Worm (Caenorhabditis elegans) whole organism, L4 larva: ENCODE data around the gene cyp-31A5.
A peak's percentile ranks its signal among the peaks of the same experiment; 100 is the strongest.

Experiments used
- F37D6.2 ChIP-seq: sonication (generic microtip); optimal IDR thresholded peaks from 2 replicates; lab custom pipeline; 2016; ENCODE audit warnings: mild to moderate bottlenecking, missing genetic modification characterization, missing compliant biosample characterization
- F49E8.2 ChIP-seq: sonication (generic microtip); optimal IDR thresholded peaks from 2 replicates; lab custom pipeline; 2016; ENCODE audit warnings: missing compliant biosample characterization, mild to moderate bottlenecking, missing genetic modification characterization, borderline replicate concordance
- Y48G9A.11 ChIP-seq: fragments of 200-800 bp; sonication (Bioruptor generic); IDR thresholded peaks from 2 replicates; pipeline ENCODE4 v1.3.6; 2022; ENCODE audit warnings: missing genetic modification reagents, missing genetic modification characterization, missing compliant biosample characterization
- Y75B8A.6 ChIP-seq: fragments of 200-800 bp; sonication (Bioruptor generic); IDR thresholded peaks from 2 replicates; pipeline ENCODE4 v1.3.6; 2022; ENCODE audit warnings: missing genetic modification reagents, missing genetic modification characterization, missing compliant biosample characterization
- aha-1 ChIP-seq: fragments of 150-350 bp; peaks from one replicate; lab custom pipeline; 2014; ENCODE audit warnings: missing biosample characterization, missing genetic modification characterization
- aly-2 ChIP-seq: sonication (generic microtip); optimal IDR thresholded peaks from 2 replicates; lab custom pipeline; 2018; ENCODE audit warnings: missing biosample characterization, missing genetic modification characterization
- ceh-20 ChIP-seq: fragments of 200-800 bp; sonication (Bioruptor generic); IDR thresholded peaks from 2 replicates; pipeline ENCODE4 v1.3.6; 2022; ENCODE audit warnings: missing genetic modification reagents, missing genetic modification characterization, missing compliant biosample characterization
- ceh-44 ChIP-seq: fragments of 200-800 bp; sonication (Bioruptor generic); IDR thresholded peaks from 2 replicates; pipeline ENCODE4 v1.3.6; 2022; ENCODE audit warnings: missing genetic modification reagents, missing genetic modification characterization, missing compliant biosample characterization
- ces-1 ChIP-seq: fragments of 150-350 bp; sonication (generic microtip); optimal IDR thresholded peaks from 4 replicates; lab custom pipeline; 2014; ENCODE audit warnings: missing biosample characterization, missing genetic modification reagents, missing genetic modification characterization
- daf-16 ChIP-seq, 3 experiments: sonication (generic microtip); optimal IDR thresholded peaks; 2 replicates each; lab custom pipeline; 2016 to 2017; ENCODE audit warnings: missing genetic modification characterization in 3 of 3, missing genetic modification reagents in 3 of 3, mild to moderate bottlenecking in 2 of 3, missing compliant biosample characterization in 2 of 3, missing biosample characterization in 1 of 3, moderate library complexity in 1 of 3
- dmd-6 ChIP-seq: fragments of 200-800 bp; sonication (Bioruptor generic); IDR thresholded peaks from 2 replicates; pipeline ENCODE4 v1.3.6; 2022; ENCODE audit warnings: missing genetic modification reagents, missing genetic modification characterization, missing compliant biosample characterization
- dve-1 ChIP-seq: sonication (generic microtip); optimal IDR thresholded peaks from 2 replicates; lab custom pipeline; 2017; ENCODE audit warnings: antibody characterized with exemption, mild to moderate bottlenecking, missing genetic modification characterization, missing compliant biosample characterization; ENCODE audit not compliant: insufficient read depth
- hif-1 ChIP-seq, 2 experiments: sonication (generic microtip); optimal IDR thresholded peaks; 2 replicates each; lab custom pipeline; 2016 to 2017; ENCODE audit warnings: missing compliant biosample characterization in 2 of 2, missing genetic modification characterization in 2 of 2, missing genetic modification reagents in 2 of 2, missing genotype in 2 of 2, mild to moderate bottlenecking in 1 of 2
- hlh-11 ChIP-seq: fragments of 200-800 bp; sonication (Bioruptor generic); optimal IDR thresholded peaks from 2 replicates; lab custom pipeline; 2018; ENCODE audit warnings: mild to moderate bottlenecking, missing genetic modification characterization, missing compliant biosample characterization
- hlh-30 ChIP-seq: sonication (generic microtip); optimal IDR thresholded peaks from 2 replicates; lab custom pipeline; 2017; ENCODE audit warnings: antibody characterized with exemption, mild to moderate bottlenecking, missing genetic modification characterization, missing compliant biosample characterization; ENCODE audit not compliant: insufficient read depth
- lim-7 ChIP-seq: fragments of 200-800 bp; sonication (Bioruptor generic); IDR thresholded peaks from 2 replicates; pipeline ENCODE4 v1.3.6; 2022; ENCODE audit warnings: missing genetic modification characterization, missing compliant biosample characterization
- lin-1 ChIP-seq: fragments of 200-800 bp; sonication (Bioruptor generic); IDR thresholded peaks from 2 replicates; pipeline ENCODE4 v1.3.6; 2022; ENCODE audit warnings: missing genetic modification reagents, missing genetic modification characterization, missing compliant biosample characterization
- lin-29 ChIP-seq: fragments of 200-800 bp; sonication (Bioruptor generic); IDR thresholded peaks from 2 replicates; pipeline ENCODE4 v1.3.6; 2022; ENCODE audit warnings: missing genetic modification reagents, missing genetic modification characterization, missing compliant biosample characterization
- lin-38 ChIP-seq: fragments of 200-800 bp; sonication (Bioruptor generic); IDR thresholded peaks from 2 replicates; pipeline ENCODE4 v1.3.6; 2022; ENCODE audit warnings: missing genetic modification reagents, missing genetic modification characterization, missing compliant biosample characterization
- lsy-2 ChIP-seq, 2 experiments: fragments of 150-350 bp in 1 of 2; sonication (generic microtip) in 1 of 2; optimal IDR thresholded peaks; 2 replicates each; lab custom pipeline; 2014 to 2017; ENCODE audit warnings: missing biosample characterization in 2 of 2, missing genetic modification characterization in 2 of 2
- mdl-1 ChIP-seq, 2 experiments: fragments of 150-350 bp in 1 of 2; sonication (generic microtip) in 1 of 2; optimal IDR thresholded peaks; 2 replicates each; lab custom pipeline; 2014 to 2017; ENCODE audit warnings: missing biosample characterization in 2 of 2, missing genetic modification characterization in 2 of 2
- mxl-2 ChIP-seq: fragments of 200-800 bp; sonication (Bioruptor generic); conservative IDR thresholded peaks from 2 replicates; pipeline ENCODE4 v1.3.6; 2022; ENCODE audit warnings: missing genetic modification reagents, missing genetic modification characterization, missing compliant biosample characterization
- mxl-3 ChIP-seq: fragments of 200-800 bp; sonication (Bioruptor generic); optimal IDR thresholded peaks from 2 replicates; lab custom pipeline; 2018; ENCODE audit warnings: mild to moderate bottlenecking, missing genetic modification characterization, missing compliant biosample characterization
- nhr-102 ChIP-seq: sonication (generic microtip); optimal IDR thresholded peaks from 2 replicates; lab custom pipeline; 2016; ENCODE audit warnings: mild to moderate bottlenecking, missing genetic modification characterization, moderate library complexity, missing compliant biosample characterization
- nhr-28 ChIP-seq: fragments of 150-350 bp; optimal IDR thresholded peaks from 2 replicates; lab custom pipeline; 2014; ENCODE audit warnings: missing biosample characterization, missing genetic modification characterization
- nhr-48 ChIP-seq: sonication (generic microtip); optimal IDR thresholded peaks from 2 replicates; lab custom pipeline; 2016; ENCODE audit warnings: mild to moderate bottlenecking, missing genetic modification characterization, missing compliant biosample characterization
- nhr-77 ChIP-seq: fragments of 150-350 bp; optimal IDR thresholded peaks from 2 replicates; lab custom pipeline; 2014; ENCODE audit warnings: missing biosample characterization, missing genetic modification characterization
- php-3 ChIP-seq: fragments of 200-800 bp; sonication (Bioruptor generic); IDR thresholded peaks from 2 replicates; pipeline ENCODE4 v1.3.6; 2022; ENCODE audit warnings: missing genetic modification reagents, missing genetic modification characterization, missing compliant biosample characterization
- pqm-1 ChIP-seq: sonication (generic microtip); optimal IDR thresholded peaks from 2 replicates; lab custom pipeline; 2017; ENCODE audit warnings: missing biosample characterization, missing genetic modification characterization
- rbr-2 ChIP-seq: sonication (generic microtip); optimal IDR thresholded peaks from 2 replicates; lab custom pipeline; 2016; ENCODE audit warnings: missing genotype, missing genetic modification characterization, missing compliant biosample characterization
- unc-62 ChIP-seq, 3 experiments: fragments of 150-350 bp in 1 of 3; sonication (generic microtip); optimal IDR thresholded peaks in 2 of 3; peaks in 1 of 3; 1 replicate in 1 of 3; 2 replicates in 2 of 3; lab custom pipeline; 2014 to 2017; ENCODE audit warnings: missing biosample characterization in 3 of 3, missing genetic modification characterization in 3 of 3, missing genetic modification reagents in 3 of 3, missing genotype in 1 of 3
- ztf-7 ChIP-seq: fragments of 150-350 bp; optimal IDR thresholded peaks from 2 replicates; lab custom pipeline; 2014; ENCODE audit warnings: missing biosample characterization, missing genetic modification characterization

cyp-31A5 gene

DNA sequence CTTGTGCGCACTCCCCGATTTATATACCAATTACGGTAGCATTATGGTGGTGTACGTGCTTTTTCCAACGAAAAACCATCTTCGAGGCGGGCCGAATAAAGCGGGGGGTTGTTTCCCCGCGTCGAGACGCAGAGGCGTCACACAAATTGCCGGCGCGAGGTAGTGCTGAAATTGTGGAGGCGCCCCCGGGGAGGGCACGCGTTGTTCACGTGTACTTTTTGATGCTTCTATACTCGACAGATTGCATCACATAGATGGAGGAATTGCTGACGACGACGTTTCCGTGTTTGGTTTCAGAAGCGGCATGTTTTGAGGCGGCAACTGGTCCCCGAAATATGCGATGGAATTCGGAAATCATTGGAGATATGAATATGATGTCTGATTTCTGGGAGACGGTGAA is 5.8 kb upstream of the cyp-31A5 start (continued):
- peak; percentile 81 for TF ChIP-seq rbr-2 (tag; lab: Kevin White, UChicago)
- peak; percentile 97 for TF ChIP-seq hlh-11
- TF ChIP-seq Y48G9A.11 (GFP tag; lab: Robert Waterston, UW) = no peak
- TF ChIP-seq lin-29 (GFP tag; lab: Robert Waterston, UW) = peak; percentile 16; the same call in 1 of the 2 replicates
- no peak for TF ChIP-seq Y75B8A.6 (GFP tag; lab: Robert Waterston, UW)

DNA sequence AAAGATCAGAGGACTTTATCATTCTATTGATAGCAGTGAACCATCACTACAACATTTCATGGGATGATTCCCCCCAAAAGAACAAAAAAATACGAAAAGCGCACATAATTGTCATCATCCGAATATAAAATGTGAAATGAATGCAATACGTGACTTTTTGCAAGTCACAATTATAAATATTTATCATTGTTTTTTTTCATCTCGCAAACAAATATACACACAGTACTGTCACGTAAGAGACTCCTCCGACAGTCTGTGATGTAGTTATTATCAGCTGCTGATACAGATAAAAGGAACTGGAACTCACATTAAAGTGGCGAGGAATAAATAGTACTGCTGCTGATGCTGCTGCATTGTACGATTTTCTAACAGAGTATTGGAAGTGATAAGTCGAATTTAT is 4.7 kb upstream of the cyp-31A5 start:
- TF ChIP-seq nhr-28 (tag; lab: Kevin White, UChicago) = peak; percentile 90
- no peak for TF ChIP-seq ceh-44 (GFP tag; lab: Robert Waterston, UW)
- TF ChIP-seq lsy-2 (tag; optimal IDR thresholded peaks at IDR 0.05; lab: Kevin White, UChicago) = peak in 1 of 2 experiments; percentile 16
- TF ChIP-seq ztf-7 (tag; lab: Kevin White, UChicago) = peak; percentile 21
- TF ChIP-seq dmd-6 = peak; percentile 60
- TF ChIP-seq hlh-30 = peak; percentile 64
- TF ChIP-seq pqm-1 (tag; lab: Kevin White, UChicago) = peak; percentile 75
- peak; percentile 93 to 98 for TF ChIP-seq hif-1 (tag; optimal IDR thresholded peaks at IDR 0.05; lab: Kevin White, UChicago)
- no peak for TF ChIP-seq nhr-77 (tag; lab: Kevin White, UChicago)
- TF ChIP-seq mxl-2 (GFP tag; lab: Robert Waterston, UW) = peak; percentile 59; the same call in 1 of the 2 replicates
- TF ChIP-seq hlh-11 = peak; percentile 65
- no peak for TF ChIP-seq daf-16 (GFP tag; optimal IDR thresholded peaks at IDR 0.05; lab: Kevin White, UChicago)
- TF ChIP-seq daf-16 (tag; optimal IDR thresholded peaks at IDR 0.05; lab: Kevin White, UChicago) = peak; percentile 97
- peak; percentile 77 for TF ChIP-seq dve-1 (tag; lab: Kevin White, UChicago)
- no peak for TF ChIP-seq mxl-3 (GFP tag; lab: Kevin White, UChicago)
- TF ChIP-seq ces-1 = no peak
- peak in 1 of 2 experiments; percentile 32 for TF ChIP-seq mdl-1 (tag; optimal IDR thresholded peaks at IDR 0.05; lab: Kevin White, UChicago)
- peak; percentile 100 for TF ChIP-seq aha-1
- TF ChIP-seq nhr-102 (tag; lab: Kevin White, UChicago) = peak; percentile 35
- TF ChIP-seq php-3 = peak; percentile 52; the same call in 1 of the 2 replicates
- TF ChIP-seq Y75B8A.6 (GFP tag; lab: Robert Waterston, UW) = no peak
- TF ChIP-seq nhr-48 (tag; lab: Kevin White, UChicago) = peak; percentile 61

DNA sequence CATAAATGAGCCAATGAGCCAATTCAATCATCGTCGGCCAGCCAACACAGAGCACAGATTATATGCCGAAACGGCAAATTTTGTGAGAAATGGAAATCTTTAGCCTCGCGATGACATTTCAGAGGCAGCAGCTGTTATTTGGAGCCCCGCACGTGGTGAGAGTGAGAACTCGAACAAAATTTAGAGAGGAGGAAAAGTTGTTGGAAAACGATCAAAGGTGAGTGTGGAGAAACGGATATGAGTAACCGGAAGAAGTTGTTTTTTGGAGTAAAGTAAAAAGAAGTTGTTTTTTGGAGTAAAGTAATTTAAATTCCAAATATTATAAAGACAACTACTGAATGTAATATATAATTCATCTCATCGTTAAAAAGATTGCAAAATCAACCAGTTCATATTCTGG is 2.4 kb upstream of the cyp-31A5 start, which contains the start of gene Y62E10A.13:
Y62E10A.13 (minus strand) TSS at position 326 of the 400 bp plus-strand sequence.
- TF ChIP-seq lim-7 (GFP tag; lab: Robert Waterston, UW) (no peak), F49E8.2 (peak; percentile 9), F37D6.2 (tag; lab: Kevin White, UChicago) (no peak), lin-38 (GFP tag; lab: Robert Waterston, UW) (peak; percentile 42; the same call in 1 of the 2 replicates), aly-2 (tag; lab: Kevin White, UChicago) (no peak), ceh-20 (GFP tag; lab: Robert Waterston, UW) (no peak)

ce11 chrIV:13408018-13408417 is 6.9 kb downstream of the cyp-31A5 start, which contains the start of gene Y62E10A.19:
Gene Y62E10A.19, minus strand, starts transcription at chrIV:13408306.
- TF ChIP-seq aha-1 = no peak
- peak in 1 of 2 experiments; percentile 69 for TF ChIP-seq unc-62 (GFP tag; optimal IDR thresholded peaks at IDR 0.05 in 1 of 2; lab: Kevin White, UChicago)
- TF ChIP-seq unc-62 (tag; optimal IDR thresholded peaks at IDR 0.05; lab: Kevin White, UChicago) = no peak
- TF ChIP-seq lin-1 (GFP tag; lab: Robert Waterston, UW) = no peak
- TF ChIP-seq F37D6.2 (tag; lab: Kevin White, UChicago) = no peak
